Fruit fly (Drosophila melanogaster) whole organism, embryonic: ENCODE measurements around the gene Atpalpha.

ENCODE experiments used
- Aef1 ChIP-seq: fragments of 200-800 bp; sonication (Bioruptor generic); IDR thresholded peaks from 3 replicates; pipeline ENCODE4 v1.3.6; 2022; ENCODE audit warnings: missing biosample characterization, missing genetic modification characterization
- Bgb ChIP-seq: fragments of 200-800 bp; sonication (Bioruptor generic); IDR thresholded peaks from 2 replicates; pipeline ENCODE4 v1.3.6; 2022; ENCODE audit warnings: missing biosample characterization, missing genetic modification characterization; ENCODE audit not compliant: partially characterized antibody
- BtbVII ChIP-seq: fragments of 200-800 bp; sonication (Bioruptor generic); optimal IDR thresholded peaks from 3 replicates; lab custom pipeline; 2017; ENCODE audit warnings: missing biosample characterization, mild to moderate bottlenecking, missing genetic modification characterization
- CG10366 ChIP-seq: fragments of 200-800 bp; sonication (Bioruptor generic); IDR thresholded peaks from 2 replicates; pipeline ENCODE4 v1.3.6; 2022; ENCODE audit warnings: missing biosample characterization, missing genetic modification characterization
- CG12219 ChIP-seq: fragments of 200-800 bp; sonication (Bioruptor generic); optimal IDR thresholded peaks from 3 replicates; lab custom pipeline; 2018; ENCODE audit warnings: missing biosample characterization, mild to moderate bottlenecking, missing genetic modification characterization
- CG12659 ChIP-seq: fragments of 200-800 bp; sonication (Bioruptor generic); optimal IDR thresholded peaks from 3 replicates; lab custom pipeline; 2017; ENCODE audit warnings: mild to moderate bottlenecking, missing biosample characterization, missing genetic modification reagents, missing genetic modification characterization
- CG13624 ChIP-seq: fragments of 200-800 bp; sonication (Bioruptor generic); optimal IDR thresholded peaks from 2 replicates; lab custom pipeline; 2016; ENCODE audit warnings: missing biosample characterization, missing genetic modification characterization
- CG15073 ChIP-seq: fragments of 200-800 bp; sonication (Bioruptor generic); optimal IDR thresholded peaks from 2 replicates; lab custom pipeline; 2016; ENCODE audit warnings: missing biosample characterization, missing genetic modification characterization
- CG15601 ChIP-seq: fragments of 200-800 bp; sonication (Bioruptor generic); optimal IDR thresholded peaks from 3 replicates; lab custom pipeline; 2019; ENCODE audit warnings: missing biosample characterization, mild to moderate bottlenecking, missing genetic modification characterization, moderate library complexity
- CG1602 ChIP-seq: fragments of 200-800 bp; sonication (Bioruptor generic); optimal IDR thresholded peaks from 3 replicates; lab custom pipeline; 2016; ENCODE audit warnings: missing biosample characterization, missing genetic modification characterization
- CG17385 ChIP-seq: fragments of 200-800 bp; sonication (Bioruptor generic); optimal IDR thresholded peaks from 3 replicates; lab custom pipeline; 2018; ENCODE audit warnings: missing biosample characterization, mild to moderate bottlenecking, missing genetic modification characterization
- CG17912 ChIP-seq: fragments of 200-800 bp; sonication (Bioruptor generic); optimal IDR thresholded peaks from 2 replicates; lab custom pipeline; 2018; ENCODE audit warnings: missing biosample characterization, mild to moderate bottlenecking, missing genetic modification characterization
- CG18619 ChIP-seq: fragments of 200-800 bp; sonication (Bioruptor generic); optimal IDR thresholded peaks from 3 replicates; lab custom pipeline; 2017; ENCODE audit warnings: missing biosample characterization, mild to moderate bottlenecking, missing genetic modification characterization
- CG30403 ChIP-seq: fragments of 200-800 bp; sonication (Bioruptor generic); optimal IDR thresholded peaks from 3 replicates; lab custom pipeline; 2016; ENCODE audit warnings: missing biosample characterization, missing genetic modification characterization
- CG3065 ChIP-seq: fragments of 200-800 bp; sonication (Bioruptor generic); optimal IDR thresholded peaks from 2 replicates; lab custom pipeline; 2016; ENCODE audit warnings: missing biosample characterization, missing genetic modification characterization
- CG31224 ChIP-seq: fragments of 200-800 bp; sonication (Bioruptor generic); IDR thresholded peaks from 2 replicates; pipeline ENCODE4 v1.3.6; 2022; ENCODE audit warnings: missing biosample characterization, missing genetic modification characterization
- CG31441 ChIP-seq: fragments of 200-800 bp; sonication (Bioruptor generic); IDR thresholded peaks from 2 replicates; pipeline ENCODE4 v1.3.6; 2022; ENCODE audit warnings: missing biosample characterization, missing genetic modification characterization
- CG4328 ChIP-seq: fragments of 200-800 bp; sonication (Bioruptor generic); optimal IDR thresholded peaks from 3 replicates; lab custom pipeline; 2017; ENCODE audit warnings: missing biosample characterization, missing genetic modification reagents, missing genetic modification characterization
- CG6689 ChIP-seq: fragments of 200-800 bp; sonication (Bioruptor generic); IDR thresholded peaks from 2 replicates; pipeline ENCODE4 v1.3.6; 2022; ENCODE audit warnings: missing biosample characterization, missing genetic modification characterization
- CG6765 ChIP-seq: fragments of 200-800 bp; sonication (Bioruptor generic); optimal IDR thresholded peaks from 3 replicates; lab custom pipeline; 2017; ENCODE audit warnings: missing biosample characterization, mild to moderate bottlenecking, missing genetic modification characterization
- CG6813 ChIP-seq: fragments of 200-800 bp; sonication (Bioruptor generic); optimal IDR thresholded peaks from 2 replicates; lab custom pipeline; 2017; ENCODE audit warnings: missing biosample characterization, missing genetic modification characterization, mild to moderate bottlenecking, moderate library complexity, missing genetic modification reagents
- CG7928 ChIP-seq: fragments of 200-800 bp; sonication (Bioruptor generic); optimal IDR thresholded peaks from 2 replicates; lab custom pipeline; 2017; ENCODE audit warnings: missing biosample characterization, mild to moderate bottlenecking, missing genetic modification characterization
- CG7963 ChIP-seq: fragments of 200-800 bp; sonication (Bioruptor generic); IDR thresholded peaks from 3 replicates; pipeline ENCODE4 v1.3.6; 2022; ENCODE audit warnings: missing biosample characterization, missing genetic modification characterization; ENCODE audit not compliant: partially characterized antibody
- Dip3 ChIP-seq: fragments of 200-800 bp; sonication (Bioruptor generic); optimal IDR thresholded peaks from 3 replicates; lab custom pipeline; 2016; ENCODE audit warnings: missing biosample characterization, missing genetic modification characterization
- Drgx ChIP-seq: fragments of 200-800 bp; sonication (Bioruptor generic); IDR thresholded peaks from 2 replicates; pipeline ENCODE4 v1.3.6; 2022; ENCODE audit warnings: missing biosample characterization, missing genetic modification characterization
- GATAe ChIP-seq: fragments of 200-800 bp; sonication (Bioruptor generic); conservative IDR thresholded peaks from 2 replicates; pipeline ENCODE4 v1.3.6; 2022; ENCODE audit warnings: missing biosample characterization, missing genetic modification characterization
- H15 ChIP-seq: fragments of 200-800 bp; sonication (Bioruptor generic); IDR thresholded peaks from 3 replicates; pipeline ENCODE4 v1.3.6; 2022; ENCODE audit warnings: missing biosample characterization, missing genetic modification characterization
- H2.0 ChIP-seq: fragments of 200-800 bp; sonication (Bioruptor generic); IDR thresholded peaks from 2 replicates; pipeline ENCODE4 v1.3.6; 2022; ENCODE audit warnings: missing biosample characterization, missing genetic modification characterization
- HLH54F ChIP-seq: fragments of 200-800 bp; sonication (Bioruptor generic); optimal IDR thresholded peaks from 3 replicates; lab custom pipeline; 2016; ENCODE audit warnings: missing biosample characterization, missing genetic modification characterization
- Hr39 ChIP-seq: fragments of >200 bp; optimal IDR thresholded peaks from 2 replicates; lab custom pipeline; 2017
- Jarid2 ChIP-seq: fragments of 200-800 bp; sonication (Bioruptor generic); optimal IDR thresholded peaks from 3 replicates; lab custom pipeline; 2017; ENCODE audit warnings: mild to moderate bottlenecking, missing biosample characterization, missing genetic modification reagents, missing genetic modification characterization
- MESR4 ChIP-seq: fragments of 200-800 bp; sonication (Bioruptor generic); optimal IDR thresholded peaks from 2 replicates; lab custom pipeline; 2018; ENCODE audit warnings: missing biosample characterization, mild to moderate bottlenecking, missing genetic modification characterization, moderate library complexity
- NK7.1 ChIP-seq: fragments of 200-800 bp; sonication (Bioruptor generic); optimal IDR thresholded peaks from 3 replicates; lab custom pipeline; 2016; ENCODE audit warnings: missing biosample characterization, missing genetic modification characterization
- Neu2 ChIP-seq: fragments of 200-800 bp; sonication (Bioruptor generic); optimal IDR thresholded peaks from 3 replicates; lab custom pipeline; 2016; ENCODE audit warnings: missing biosample characterization, missing genetic modification characterization, borderline replicate concordance
- Nf-YB ChIP-seq: fragments of 200-800 bp; sonication (Bioruptor generic); optimal IDR thresholded peaks from 3 replicates; lab custom pipeline; 2019; ENCODE audit warnings: missing biosample characterization, mild to moderate bottlenecking, missing genetic modification characterization, moderate library complexity
- Optix ChIP-seq: fragments of 200-800 bp; sonication (Bioruptor generic); IDR thresholded peaks from 3 replicates; pipeline ENCODE4 v1.3.6; 2022; ENCODE audit warnings: missing biosample characterization, missing genetic modification characterization
- Rfx ChIP-seq: fragments of 200-800 bp; sonication (Bioruptor generic); IDR thresholded peaks from 2 replicates; pipeline ENCODE4 v1.3.6; 2022; ENCODE audit warnings: missing biosample characterization, missing genetic modification characterization
- Taf1 ChIP-seq: fragments of 200-800 bp; sonication (Bioruptor generic); IDR thresholded peaks from 2 replicates; pipeline ENCODE4 v1.3.6; 2022; ENCODE audit warnings: missing biosample characterization, missing genetic modification characterization
- ato ChIP-seq: fragments of 200-800 bp; sonication (Bioruptor generic); IDR thresholded peaks from 2 replicates; pipeline ENCODE4 v1.3.6; 2022; ENCODE audit warnings: missing biosample characterization, missing genetic modification characterization; ENCODE audit not compliant: partially characterized antibody
- eyg ChIP-seq: fragments of 200-800 bp; sonication (Bioruptor generic); optimal IDR thresholded peaks from 3 replicates; lab custom pipeline; 2016; ENCODE audit warnings: missing biosample characterization, missing genetic modification characterization
- grn ChIP-seq: fragments of 200-800 bp; sonication (Bioruptor generic); optimal IDR thresholded peaks from 3 replicates; lab custom pipeline; 2017; ENCODE audit warnings: missing biosample characterization, missing genetic modification characterization
- gro ChIP-seq: fragments of 200-800 bp; sonication (Bioruptor generic); optimal IDR thresholded peaks from 2 replicates; lab custom pipeline; 2016; ENCODE audit warnings: missing biosample characterization, missing genetic modification characterization
- hkb ChIP-seq, 2 experiments: fragments of 200-800 bp in 1 of 2; fragments of >200 bp in 1 of 2; sonication (Bioruptor generic) in 1 of 2; IDR thresholded peaks in 1 of 2; optimal IDR thresholded peaks in 1 of 2; 2 replicates each; pipeline versions ENCODE4 v1.3.6 to Lab custom; 2017 to 2022; ENCODE audit warnings: missing biosample characterization in 1 of 2, missing genetic modification characterization in 1 of 2
- knrl ChIP-seq: fragments of 200-800 bp; sonication (Bioruptor generic); IDR thresholded peaks from 3 replicates; pipeline ENCODE4 v1.3.6; 2022; ENCODE audit warnings: missing biosample characterization, missing genetic modification characterization; ENCODE audit not compliant: partially characterized antibody
- schlank ChIP-seq: fragments of 200-800 bp; sonication (Bioruptor generic); optimal IDR thresholded peaks from 2 replicates; lab custom pipeline; 2018; ENCODE audit warnings: missing biosample characterization, mild to moderate bottlenecking, missing genetic modification characterization
- slp2 ChIP-seq: fragments of 200-800 bp; sonication (Bioruptor generic); optimal IDR thresholded peaks from 2 replicates; lab custom pipeline; 2016; ENCODE audit warnings: missing biosample characterization, missing genetic modification characterization
- tin ChIP-seq: fragments of 200-800 bp; sonication (Bioruptor generic); optimal IDR thresholded peaks from 3 replicates; lab custom pipeline; 2016; ENCODE audit warnings: missing biosample characterization, missing genetic modification characterization
- wor ChIP-seq: fragments of 200-800 bp; sonication (Bioruptor generic); IDR thresholded peaks from 2 replicates; pipeline ENCODE4 v1.3.6; 2022; ENCODE audit warnings: missing biosample characterization, missing genetic modification characterization
- zf30C ChIP-seq: fragments of 200-800 bp; sonication (Bioruptor generic); optimal IDR thresholded peaks from 3 replicates; lab custom pipeline; 2018; ENCODE audit warnings: missing biosample characterization, mild to moderate bottlenecking, missing genetic modification characterization

Atpalpha gene

dm6 chr3R:20949749-20950676 is 1.5 kb downstream of the Atpalpha start (continued):
- TF ChIP-seq schlank: no peak
- TF ChIP-seq CG17385 (GFP tag; lab: Kevin White, UChicago): peak; percentile 45
- no peak for TF ChIP-seq CG3065
- no peak for TF ChIP-seq Aef1
- no peak for TF ChIP-seq H2.0 (GFP tag; lab: Robert Waterston, UW)
- TF ChIP-seq Neu2 (GFP tag; lab: Kevin White, UChicago): no peak
- TF ChIP-seq Jarid2 (GFP tag; lab: Kevin White, UChicago): no peak
- TF ChIP-seq CG12659 (GFP tag; lab: Kevin White, UChicago): peak; percentile 38
- no peak for TF ChIP-seq grn (GFP tag; lab: Kevin White, UChicago)
- TF ChIP-seq slp2 (GFP tag; lab: Kevin White, UChicago): no peak
- no peak for TF ChIP-seq Taf1
- TF ChIP-seq CG6765 (GFP tag; lab: Kevin White, UChicago): no peak
- no peak for TF ChIP-seq CG13624 (GFP tag; lab: Kevin White, UChicago)
- TF ChIP-seq Hr39 (lab: Kevin White, UChicago): no peak
- peak; percentile 15; the same call in 1 of the 2 replicates for TF ChIP-seq Bgb (GFP tag; lab: Robert Waterston, UW)
- no peak for TF ChIP-seq knrl (GFP tag; lab: Robert Waterston, UW)
- TF ChIP-seq Dip3 (GFP tag; lab: Kevin White, UChicago): no peak
- peak; percentile 54; the same call in 1 of the 2 replicates for TF ChIP-seq Rfx (GFP tag; lab: Robert Waterston, UW)
- TF ChIP-seq CG10366 (GFP tag; lab: Robert Waterston, UW): no peak
- no peak for TF ChIP-seq zf30C (GFP tag; lab: Kevin White, UChicago)
- no peak for TF ChIP-seq HLH54F (GFP tag; lab: Kevin White, UChicago)
- no peak for TF ChIP-seq CG7963
- TF ChIP-seq BtbVII: peak; percentile 46
- no peak for TF ChIP-seq CG12219 (GFP tag; lab: Kevin White, UChicago)
- TF ChIP-seq eyg (GFP tag; lab: Kevin White, UChicago): no peak
- TF ChIP-seq CG31224: no peak
- TF ChIP-seq NK7.1 (GFP tag; lab: Kevin White, UChicago): no peak
- no peak for TF ChIP-seq CG1602 (GFP tag; lab: Kevin White, UChicago)
- no peak for TF ChIP-seq CG17912 (GFP tag; lab: Kevin White, UChicago)
- no peak for TF ChIP-seq CG18619 (GFP tag; lab: Kevin White, UChicago)
- TF ChIP-seq CG15073: no peak
- TF ChIP-seq Drgx (GFP tag; lab: Robert Waterston, UW): no peak
- no peak for TF ChIP-seq CG6689 (GFP tag; lab: Robert Waterston, UW)
- TF ChIP-seq H15: no peak
- TF ChIP-seq gro: no peak
- no peak for TF ChIP-seq wor (GFP tag; lab: Robert Waterston, UW)
- TF ChIP-seq CG6813 (GFP tag; lab: Kevin White, UChicago): no peak
- TF ChIP-seq MESR4 (GFP tag; lab: Kevin White, UChicago): no peak
- no peak for TF ChIP-seq tin
- no peak for TF ChIP-seq CG15601 (tag; lab: Kevin White, UChicago)
- no peak for TF ChIP-seq ato (GFP tag; lab: Robert Waterston, UW)
- TF ChIP-seq hkb (optimal IDR thresholded peaks at IDR 0.05; lab: Kevin White, UChicago): no peak
- TF ChIP-seq hkb (GFP tag; IDR thresholded peaks at IDR 0.05; lab: Robert Waterston, UW): no peak; the same call in 1 of the 2 replicates
- TF ChIP-seq Nf-YB (GFP tag; lab: Kevin White, UChicago): no peak
- no peak for TF ChIP-seq GATAe (GFP tag; lab: Robert Waterston, UW)
- TF ChIP-seq CG30403 (GFP tag; lab: Kevin White, UChicago): peak; percentile 20
- TF ChIP-seq CG7928 (GFP tag; lab: Kevin White, UChicago): no peak
- TF ChIP-seq Optix: no peak
- TF ChIP-seq CG31441 (GFP tag; lab: Robert Waterston, UW): peak; percentile 56
- TF ChIP-seq CG4328 (GFP tag; lab: Kevin White, UChicago): peak; percentile 9
